Fruit fly (Drosophila melanogaster): ENCODE data around the gene Eaf6.

Eaf6 gene

DNA sequence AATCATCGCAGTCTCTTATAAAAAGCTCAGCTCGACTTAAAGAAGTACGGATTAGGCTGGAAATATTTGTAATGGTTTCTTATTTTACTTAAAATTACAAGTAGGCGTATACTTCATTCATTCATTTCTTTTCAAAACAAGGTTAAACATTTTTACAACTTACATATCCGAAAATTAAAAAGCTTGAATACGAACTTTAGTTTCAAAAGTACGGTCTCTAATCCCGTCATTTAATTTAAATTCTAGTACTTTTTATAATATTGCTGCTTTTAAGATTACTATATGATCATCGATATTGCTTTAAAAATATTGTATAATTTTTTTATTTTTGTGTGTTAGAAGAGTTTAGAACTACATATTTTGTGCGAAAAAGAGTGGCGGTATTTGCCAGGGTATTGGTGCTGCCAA is 22.1 kb upstream of the Eaf6 start (continued):
- TF ChIP-seq Meics (GFP tag; optimal IDR thresholded peaks at IDR 0.05) (peak; percentile 33), zen2 (GFP tag; IDR thresholded peaks at IDR 0.05; ENCODE audit: partially characterized antibody) (no peak), toy (GFP tag; IDR thresholded peaks at IDR 0.05) (no peak), klu (GFP tag; IDR thresholded peaks at IDR 0.05) (no peak), so (GFP tag; IDR thresholded peaks at IDR 0.05) (no peak), her (GFP tag; optimal IDR thresholded peaks at IDR 0.05) (no peak), stwl (tag; optimal IDR thresholded peaks at IDR 0.05) (no peak), CG17612 (GFP tag; IDR thresholded peaks at IDR 0.05) (no peak), kah (GFP tag; optimal IDR thresholded peaks at IDR 0.05) (no peak), crol (GFP tag; IDR thresholded peaks at IDR 0.05) (no peak), ham (GFP tag; IDR thresholded peaks at IDR 0.05) (no peak), inv (GFP tag; IDR thresholded peaks at IDR 0.05; ENCODE audit: partially characterized antibody) (no peak), CG13424 (tag; optimal IDR thresholded peaks at IDR 0.05) (no peak), Poxn (GFP tag; IDR thresholded peaks at IDR 0.05) (no peak), sima (GFP tag; optimal IDR thresholded peaks at IDR 0.05) (no peak), zfh1 (GFP tag; IDR thresholded peaks at IDR 0.05) (no peak), CG9215 (GFP tag; IDR thresholded peaks at IDR 0.05) (0 out of 2 replicates have a peak, but pooled peaks have one; percentile 6), CG10431 (GFP tag; optimal IDR thresholded peaks at IDR 0.05) (no peak), CG14710 (tag; optimal IDR thresholded peaks at IDR 0.05) (peak; percentile 33), CG8388 (GFP tag; optimal IDR thresholded peaks at IDR 0.05) (peak; percentile 12), CG7372 (GFP tag; IDR thresholded peaks at IDR 0.05) (no peak), Sox102F (GFP tag; optimal IDR thresholded peaks at IDR 0.05) (no peak), dimm (GFP tag; IDR thresholded peaks at IDR 0.05) (no peak), CHES-1-like (GFP tag; optimal IDR thresholded peaks at IDR 0.05) (no peak), CG7786 (GFP tag; optimal IDR thresholded peaks at IDR 0.05) (no peak), Hmr (GFP tag; optimal IDR thresholded peaks at IDR 0.05) (no peak), CG8359 (GFP tag; optimal IDR thresholded peaks at IDR 0.05; ENCODE audit: borderline replicate concordance) (no peak), CG18476 (GFP tag; optimal IDR thresholded peaks at IDR 0.05) (no peak), Drgx (GFP tag; IDR thresholded peaks at IDR 0.05) (peak; percentile 25; the same call in 1 of the 2 replicates), fu2 (GFP tag; optimal IDR thresholded peaks at IDR 0.05) (no peak), Mad (GFP tag; optimal IDR thresholded peaks at IDR 0.05) (no peak), trem (tag; optimal IDR thresholded peaks at IDR 0.05) (peak; percentile 4), CG9727 (GFP tag; optimal IDR thresholded peaks at IDR 0.05) (peak; percentile 80), CG11504 (tag; optimal IDR thresholded peaks at IDR 0.05) (no peak), CG11398 (GFP tag; optimal IDR thresholded peaks at IDR 0.05) (no peak), Kr (GFP tag; optimal IDR thresholded peaks at IDR 0.05) (no peak), Usf (GFP tag; optimal IDR thresholded peaks at IDR 0.05) (peak; percentile 24), CG5953 (GFP tag; IDR thresholded peaks at IDR 0.05) (no peak), nmo (GFP tag; optimal IDR thresholded peaks at IDR 0.05) (peak; percentile 36), E2f2 (GFP tag; IDR thresholded peaks at IDR 0.05) (no peak), CG13775 (GFP tag; optimal IDR thresholded peaks at IDR 0.05) (peak; percentile 23), repo (GFP tag; optimal IDR thresholded peaks at IDR 0.05) (no peak), CG6683 (GFP tag; optimal IDR thresholded peaks at IDR 0.05) (no peak), phol (tag; optimal IDR thresholded peaks at IDR 0.05) (peak; percentile 15), wor (GFP tag; IDR thresholded peaks at IDR 0.05) (no peak), Hand (GFP tag; optimal IDR thresholded peaks at IDR 0.05) (no peak), CG15073 (GFP tag; optimal IDR thresholded peaks at IDR 0.05) (no peak), mam (GFP tag; optimal IDR thresholded peaks at IDR 0.05) (no peak), Dref (GFP tag; IDR thresholded peaks at IDR 0.05) (no peak), Aef1 (GFP tag; IDR thresholded peaks at IDR 0.05) (no peak), grau (tag; optimal IDR thresholded peaks at IDR 0.05) (peak; percentile 26), CG10209 (GFP tag; optimal IDR thresholded peaks at IDR 0.05) (no peak)
